Fruit fly (Drosophila melanogaster) whole organism, embryonic: ENCODE data around the gene CG4597.

ENCODE experiments used
- Ada2b ChIP-seq: fragments of 200-800 bp; sonication (Bioruptor generic); IDR thresholded peaks from 2 replicates; pipeline ENCODE4 v1.3.6; 2022; ENCODE audit warnings: missing biosample characterization, missing genetic modification characterization
- Bdp1 ChIP-seq: fragments of 200-800 bp; sonication (Bioruptor generic); optimal IDR thresholded peaks from 3 replicates; lab custom pipeline; 2016; ENCODE audit warnings: missing biosample characterization, missing genetic modification characterization
- Bteb2 ChIP-seq: fragments of 200-800 bp; sonication (Bioruptor generic); optimal IDR thresholded peaks from 2 replicates; lab custom pipeline; 2016; ENCODE audit warnings: missing biosample characterization, missing genetic modification characterization
- CG10267 ChIP-seq: fragments of 200-800 bp; sonication (Bioruptor generic); optimal IDR thresholded peaks from 2 replicates; lab custom pipeline; 2018; ENCODE audit warnings: missing biosample characterization, mild to moderate bottlenecking, missing genetic modification characterization, moderate library complexity
- CG10654 ChIP-seq: fragments of 200-800 bp; sonication (Bioruptor generic); optimal IDR thresholded peaks from 2 replicates; lab custom pipeline; 2016; ENCODE audit warnings: missing biosample characterization, missing genetic modification characterization
- CG11093 ChIP-seq: fragments of 200-800 bp; sonication (Bioruptor generic); IDR thresholded peaks from 3 replicates; pipeline ENCODE4 v1.3.6; 2022; ENCODE audit warnings: missing biosample characterization, missing genetic modification characterization
- CG12659 ChIP-seq: fragments of 200-800 bp; sonication (Bioruptor generic); optimal IDR thresholded peaks from 3 replicates; lab custom pipeline; 2017; ENCODE audit warnings: mild to moderate bottlenecking, missing biosample characterization, missing genetic modification reagents, missing genetic modification characterization
- CG13123 ChIP-seq: fragments of 200-800 bp; sonication (Bioruptor generic); optimal IDR thresholded peaks from 2 replicates; lab custom pipeline; 2016; ENCODE audit warnings: missing biosample characterization, missing genetic modification characterization
- CG13775 ChIP-seq: fragments of 200-800 bp; sonication (Bioruptor generic); optimal IDR thresholded peaks from 3 replicates; lab custom pipeline; 2017; ENCODE audit warnings: missing biosample characterization, mild to moderate bottlenecking, missing genetic modification characterization
- CG14860 ChIP-seq: fragments of 200-800 bp; sonication (Bioruptor generic); IDR thresholded peaks from 3 replicates; pipeline ENCODE4 v1.3.6; 2022; ENCODE audit warnings: missing biosample characterization, missing genetic modification characterization; ENCODE audit not compliant: partially characterized antibody
- CG18476 ChIP-seq: fragments of 200-800 bp; sonication (Bioruptor generic); optimal IDR thresholded peaks from 2 replicates; lab custom pipeline; 2016; ENCODE audit warnings: missing biosample characterization, mild to moderate bottlenecking, missing genetic modification characterization
- CG18764 ChIP-seq: fragments of 200-800 bp; sonication (Bioruptor generic); optimal IDR thresholded peaks from 3 replicates; lab custom pipeline; 2016; ENCODE audit warnings: missing biosample characterization, missing genetic modification characterization
- CG2202 ChIP-seq: fragments of 200-800 bp; sonication (Bioruptor generic); optimal IDR thresholded peaks from 2 replicates; lab custom pipeline; 2018; ENCODE audit warnings: missing biosample characterization, mild to moderate bottlenecking, missing genetic modification characterization
- CG30403 ChIP-seq: fragments of 200-800 bp; sonication (Bioruptor generic); optimal IDR thresholded peaks from 3 replicates; lab custom pipeline; 2016; ENCODE audit warnings: missing biosample characterization, missing genetic modification characterization
- CG3281 ChIP-seq: fragments of 200-800 bp; sonication (Bioruptor generic); optimal IDR thresholded peaks from 3 replicates; lab custom pipeline; 2017; ENCODE audit warnings: missing biosample characterization, mild to moderate bottlenecking, missing genetic modification characterization
- CG34224 ChIP-seq: fragments of 200-800 bp; sonication (Bioruptor generic); IDR thresholded peaks from 3 replicates; pipeline ENCODE4 v1.3.6; 2022; ENCODE audit warnings: missing biosample characterization, missing genetic modification characterization; ENCODE audit not compliant: partially characterized antibody
- CG4820 ChIP-seq: fragments of 200-800 bp; sonication (Bioruptor generic); optimal IDR thresholded peaks from 3 replicates; lab custom pipeline; 2016; ENCODE audit warnings: missing biosample characterization, missing genetic modification characterization
- CG4854 ChIP-seq: fragments of 200-800 bp; sonication (Bioruptor generic); optimal IDR thresholded peaks from 2 replicates; lab custom pipeline; 2016; ENCODE audit warnings: missing biosample characterization, missing genetic modification characterization, inconsistent platforms
- CG5180 ChIP-seq: fragments of 200-800 bp; sonication (Bioruptor generic); optimal IDR thresholded peaks from 3 replicates; lab custom pipeline; 2017; ENCODE audit warnings: missing biosample characterization, missing genetic modification characterization, mild to moderate bottlenecking, moderate library complexity, missing genetic modification reagents
- CG7963 ChIP-seq: fragments of 200-800 bp; sonication (Bioruptor generic); IDR thresholded peaks from 3 replicates; pipeline ENCODE4 v1.3.6; 2022; ENCODE audit warnings: missing biosample characterization, missing genetic modification characterization; ENCODE audit not compliant: partially characterized antibody
- CHES-1-like ChIP-seq: fragments of 200-800 bp; sonication (Bioruptor generic); optimal IDR thresholded peaks from 2 replicates; lab custom pipeline; 2016; ENCODE audit warnings: missing biosample characterization, missing genetic modification characterization
- D19A ChIP-seq: fragments of 200-800 bp; optimal IDR thresholded peaks from 3 replicates; lab custom pipeline; 2019; ENCODE audit warnings: missing biosample characterization, mild to moderate bottlenecking, missing genetic modification characterization, moderate library complexity
- Dip3 ChIP-seq: fragments of 200-800 bp; sonication (Bioruptor generic); optimal IDR thresholded peaks from 3 replicates; lab custom pipeline; 2016; ENCODE audit warnings: missing biosample characterization, missing genetic modification characterization
- Doc3 ChIP-seq: fragments of 200-800 bp; sonication (Bioruptor generic); IDR thresholded peaks from 3 replicates; pipeline ENCODE4 v1.3.6; 2022; ENCODE audit warnings: missing biosample characterization, missing genetic modification characterization; ENCODE audit not compliant: partially characterized antibody
- E2f1 ChIP-seq: fragments of 200-800 bp; sonication (Bioruptor generic); IDR thresholded peaks from 2 replicates; pipeline ENCODE4 v1.3.6; 2022; ENCODE audit warnings: missing biosample characterization, missing genetic modification characterization
- Fer1 ChIP-seq: fragments of 200-800 bp; sonication (Bioruptor generic); optimal IDR thresholded peaks from 2 replicates; lab custom pipeline; 2017; ENCODE audit warnings: missing biosample characterization, mild to moderate bottlenecking, missing genetic modification characterization
- HmgZ ChIP-seq: fragments of 200-800 bp; sonication (Bioruptor generic); optimal IDR thresholded peaks from 2 replicates; lab custom pipeline; 2018; ENCODE audit warnings: missing biosample characterization, mild to moderate bottlenecking, missing genetic modification characterization
- Hmx ChIP-seq: fragments of 200-800 bp; sonication (Bioruptor generic); optimal IDR thresholded peaks from 2 replicates; lab custom pipeline; 2016; ENCODE audit warnings: missing biosample characterization, missing genetic modification characterization
- Lpt ChIP-seq: fragments of >200 bp; optimal IDR thresholded peaks from 2 replicates; lab custom pipeline; 2018; ENCODE audit warnings: missing biosample characterization, missing genetic modification characterization
- Mad ChIP-seq: fragments of 200-800 bp; sonication (Bioruptor generic); optimal IDR thresholded peaks from 2 replicates; lab custom pipeline; 2016; ENCODE audit warnings: missing biosample characterization, missing genetic modification characterization
- Sin3A ChIP-seq: fragments of >200 bp; optimal IDR thresholded peaks from 2 replicates; lab custom pipeline; 2018
- Trl ChIP-seq, 3 experiments: fragments of >200 bp in 2 of 3; fragments of 200-800 bp in 1 of 3; sonication (Bioruptor generic) in 1 of 3; optimal IDR thresholded peaks; 2 replicates in 1 of 3; 3 replicates in 2 of 3; lab custom pipeline; 2016 to 2017; ENCODE audit warnings: missing biosample characterization in 1 of 3, missing genetic modification characterization in 1 of 3
- Usf ChIP-seq: fragments of 200-800 bp; sonication (Bioruptor generic); optimal IDR thresholded peaks from 2 replicates; lab custom pipeline; 2017; ENCODE audit warnings: missing genotype, missing biosample characterization, missing genetic modification characterization
- al ChIP-seq: fragments of 200-800 bp; sonication (Bioruptor generic); IDR thresholded peaks from 2 replicates; pipeline ENCODE4 v1.3.6; 2022; ENCODE audit warnings: missing biosample characterization, missing genetic modification characterization
- aop ChIP-seq: fragments of 200-800 bp; sonication (Bioruptor generic); IDR thresholded peaks from 2 replicates; pipeline ENCODE4 v1.3.6; 2022; ENCODE audit warnings: missing biosample characterization, missing genetic modification characterization
- ato ChIP-seq: fragments of 200-800 bp; sonication (Bioruptor generic); IDR thresholded peaks from 2 replicates; pipeline ENCODE4 v1.3.6; 2022; ENCODE audit warnings: missing biosample characterization, missing genetic modification characterization; ENCODE audit not compliant: partially characterized antibody
- caup ChIP-seq: fragments of 200-800 bp; sonication (Bioruptor generic); optimal IDR thresholded peaks from 3 replicates; lab custom pipeline; 2017; ENCODE audit warnings: missing biosample characterization, mild to moderate bottlenecking, missing genetic modification characterization, moderate library complexity; ENCODE audit not compliant: severe bottlenecking
- cg ChIP-seq: fragments of 200-800 bp; sonication (Bioruptor generic); optimal IDR thresholded peaks from 3 replicates; lab custom pipeline; 2019; ENCODE audit warnings: missing biosample characterization, mild to moderate bottlenecking, missing genetic modification characterization, moderate library complexity
- hth ChIP-seq: fragments of >200 bp; optimal IDR thresholded peaks from 2 replicates; lab custom pipeline; 2017; ENCODE audit warnings: inconsistent platforms
- klu ChIP-seq: fragments of 200-800 bp; sonication (Bioruptor generic); IDR thresholded peaks from 2 replicates; pipeline ENCODE4 v1.3.6; 2022; ENCODE audit warnings: missing biosample characterization, missing genetic modification characterization
- phol ChIP-seq: fragments of 200-800 bp; sonication (Bioruptor generic); optimal IDR thresholded peaks from 3 replicates; lab custom pipeline; 2018; ENCODE audit warnings: missing biosample characterization, mild to moderate bottlenecking, missing genetic modification characterization, moderate library complexity
- pita ChIP-seq: fragments of 200-800 bp; sonication (Bioruptor generic); optimal IDR thresholded peaks from 2 replicates; lab custom pipeline; 2017; ENCODE audit warnings: missing biosample characterization, mild to moderate bottlenecking, missing genetic modification characterization
- prd ChIP-seq, 3 experiments: fragments of >200 bp in 2 of 3; fragments of 200-800 bp in 1 of 3; sonication (Bioruptor generic) in 1 of 3; optimal IDR thresholded peaks in 2 of 3; IDR thresholded peaks in 1 of 3; 2 replicates in 2 of 3; 3 replicates in 1 of 3; pipeline versions ENCODE4 v1.3.6 to Lab custom; 2017 to 2022; ENCODE audit warnings: missing biosample characterization in 1 of 3, missing genetic modification characterization in 1 of 3
- repo ChIP-seq: fragments of 200-800 bp; sonication (Bioruptor generic); optimal IDR thresholded peaks from 2 replicates; lab custom pipeline; 2016; ENCODE audit warnings: missing biosample characterization, missing genetic modification characterization
- ro ChIP-seq: fragments of 200-800 bp; sonication (Bioruptor generic); IDR thresholded peaks from 2 replicates; pipeline ENCODE4 v1.3.6; 2022; ENCODE audit warnings: missing biosample characterization, missing genetic modification characterization
- schlank ChIP-seq: fragments of 200-800 bp; sonication (Bioruptor generic); optimal IDR thresholded peaks from 2 replicates; lab custom pipeline; 2018; ENCODE audit warnings: missing biosample characterization, mild to moderate bottlenecking, missing genetic modification characterization
- sqz ChIP-seq: fragments of 200-800 bp; sonication (Bioruptor generic); optimal IDR thresholded peaks from 3 replicates; lab custom pipeline; 2018; ENCODE audit warnings: missing biosample characterization, mild to moderate bottlenecking, missing genetic modification characterization
- tio ChIP-seq: fragments of 200-800 bp; sonication (Bioruptor generic); optimal IDR thresholded peaks from 2 replicates; lab custom pipeline; 2017; ENCODE audit warnings: missing biosample characterization, missing genetic modification characterization, inconsistent platforms
- unpg ChIP-seq: fragments of 200-800 bp; sonication (Bioruptor generic); optimal IDR thresholded peaks from 3 replicates; lab custom pipeline; 2018; ENCODE audit warnings: missing biosample characterization, mild to moderate bottlenecking, missing genetic modification characterization, moderate library complexity
- zen2 ChIP-seq: fragments of 200-800 bp; sonication (Bioruptor generic); IDR thresholded peaks from 3 replicates; pipeline ENCODE4 v1.3.6; 2022; ENCODE audit warnings: missing biosample characterization, missing genetic modification characterization; ENCODE audit not compliant: partially characterized antibody

CG4597 gene

DNA sequence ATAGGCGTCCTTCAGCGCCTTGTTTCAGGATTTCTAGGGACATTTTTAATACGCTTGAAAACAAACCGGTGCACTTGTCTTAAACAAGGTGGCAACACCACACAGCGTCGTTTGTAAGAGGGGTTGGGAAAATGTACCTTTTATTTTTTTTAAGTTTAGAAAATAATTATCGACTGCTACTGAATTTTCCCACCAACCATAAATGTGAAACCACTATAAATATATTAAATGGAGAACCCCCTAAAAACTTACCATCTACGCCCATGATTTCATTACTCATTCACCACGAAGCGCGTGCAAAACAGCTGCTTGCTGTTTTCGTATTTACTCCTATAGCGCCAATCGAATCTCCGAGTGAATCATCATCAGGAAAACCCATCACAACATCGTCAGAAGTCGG lies 10.0 kb downstream of the CG4597 start, which contains the start of the genes Tcs5 and CHMP2B (continued):
- TF ChIP-seq CG5180 (peak; percentile 90), Dip3 (GFP tag; lab: Kevin White, UChicago) (peak; percentile 100), Bdp1 (peak; percentile 96), sqz (GFP tag; lab: Kevin White, UChicago) (peak; percentile 99), CG13775 (GFP tag; lab: Kevin White, UChicago) (peak; percentile 100), E2f1 (GFP tag; lab: Robert Waterston, UW) (peak; percentile 100), hth (lab: Kevin White, UChicago) (no peak), Ada2b (GFP tag; lab: Robert Waterston, UW) (peak; percentile 100), CG12659 (GFP tag; lab: Kevin White, UChicago) (peak; percentile 100), ato (GFP tag; lab: Robert Waterston, UW) (no peak), klu (GFP tag; lab: Robert Waterston, UW) (peak; percentile 100), cg (GFP tag; lab: Kevin White, UChicago) (no peak), schlank (tag; lab: Kevin White, UChicago) (peak; percentile 99), HmgZ (tag; lab: Kevin White, UChicago) (peak; percentile 100), CG4854 (GFP tag; lab: Kevin White, UChicago) (peak; percentile 100), CG4820 (peak; percentile 99), CG18476 (GFP tag; lab: Kevin White, UChicago) (peak; percentile 99), CG18764 (GFP tag; lab: Kevin White, UChicago) (peak; percentile 99), CHES-1-like (GFP tag; lab: Kevin White, UChicago) (peak; percentile 99), Bteb2 (GFP tag; lab: Kevin White, UChicago) (peak; percentile 100), Sin3A (peak; percentile 66), Doc3 (no peak), unpg (GFP tag; lab: Kevin White, UChicago) (peak; percentile 100), zen2 (GFP tag; lab: Robert Waterston, UW) (no peak), pita (GFP tag; lab: Kevin White, UChicago) (no peak), CG10267 (tag; lab: Kevin White, UChicago) (peak; percentile 97), CG30403 (GFP tag; lab: Kevin White, UChicago) (peak; percentile 100), ro (GFP tag; lab: Robert Waterston, UW) (peak; percentile 100), CG3281 (GFP tag; lab: Kevin White, UChicago) (peak; percentile 99), Hmx (GFP tag; lab: Kevin White, UChicago) (no peak), tio (peak; percentile 100), D19A (tag; lab: Kevin White, UChicago) (peak; percentile 97), CG34224 (peak; percentile 34; the same call in 1 of the 3 replicates), CG13123 (GFP tag; lab: Kevin White, UChicago) (peak; percentile 99), CG2202 (tag; lab: Kevin White, UChicago) (peak; percentile 100), prd (optimal IDR thresholded peaks at IDR 0.05; lab: Kevin White, UChicago) (no peak), prd (GFP tag; IDR thresholded peaks at IDR 0.05; lab: Robert Waterston, UW) (peak; percentile 100), aop (GFP tag; lab: Robert Waterston, UW) (peak; percentile 99), CG7963 (GFP tag; lab: Robert Waterston, UW) (no peak), Mad (GFP tag; lab: Kevin White, UChicago) (peak; percentile 100), Fer1 (peak; percentile 99), Lpt (GFP tag; lab: Kevin White, UChicago) (no peak), CG14860 (GFP tag; lab: Robert Waterston, UW) (no peak), Trl (optimal IDR thresholded peaks at IDR 0.05; lab: Kevin White, UChicago) (no peak), Trl (GFP tag; optimal IDR thresholded peaks at IDR 0.05; lab: Kevin White, UChicago) (peak; percentile 100), CG10654 (GFP tag; lab: Kevin White, UChicago) (peak; percentile 100), Usf (GFP tag; lab: Kevin White, UChicago) (peak; percentile 100), phol (tag; lab: Kevin White, UChicago) (peak; percentile 100), CG11093 (GFP tag; lab: Robert Waterston, UW) (peak; percentile 100), repo (GFP tag; lab: Kevin White, UChicago) (peak; percentile 99), al (GFP tag; lab: Robert Waterston, UW) (peak; percentile 100), caup (GFP tag; lab: Kevin White, UChicago) (peak; percentile 100)
